Fruit fly (Drosophila melanogaster) whole organism, wandering third instar larva: ENCODE measurements around the gene CG32428.

Experiments used
- Abd-B ChIP-seq: fragments of >200 bp; optimal IDR thresholded peaks from 2 replicates; lab custom pipeline; 2017; ENCODE audit warnings: missing biosample characterization, missing genetic modification characterization
- CG32264 ChIP-seq: fragments of 200-800 bp; sonication (Bioruptor generic); optimal IDR thresholded peaks from 2 replicates; lab custom pipeline; 2016; ENCODE audit warnings: missing biosample characterization, missing genetic modification characterization
- CG9705 ChIP-seq: fragments of 200-800 bp; sonication (Bioruptor generic); optimal IDR thresholded peaks from 2 replicates; lab custom pipeline; 2018; ENCODE audit warnings: missing biosample characterization, mild to moderate bottlenecking, missing genetic modification characterization
- CrebA ChIP-seq: fragments of 200-800 bp; sonication (Bioruptor generic); optimal IDR thresholded peaks from 2 replicates; lab custom pipeline; 2016; ENCODE audit warnings: missing biosample characterization, mild to moderate bottlenecking, missing genetic modification characterization, borderline replicate concordance
- Dfd ChIP-seq: fragments of >200 bp; optimal IDR thresholded peaks from 2 replicates; lab custom pipeline; 2017; ENCODE audit warnings: missing biosample characterization, missing genetic modification characterization
- Dif ChIP-seq: fragments of 200-275, 200-300 bp; sonication (Bioruptor generic); optimal IDR thresholded peaks from 2 replicates; lab custom pipeline; 2018; ENCODE audit warnings: missing biosample characterization, missing genetic modification characterization; ENCODE audit not compliant: partially characterized antibody
- GATAd ChIP-seq: sonication (Bioruptor generic); optimal IDR thresholded peaks from 2 replicates; lab custom pipeline; 2016; ENCODE audit warnings: missing biosample characterization, missing genetic modification characterization
- HLH106 ChIP-seq: fragments of 200-800 bp; optimal IDR thresholded peaks from 3 replicates; lab custom pipeline; 2019; ENCODE audit warnings: missing biosample characterization, mild to moderate bottlenecking, missing genetic modification characterization, moderate library complexity
- Hnf4 ChIP-seq: fragments of 200-800 bp; sonication (Bioruptor generic); optimal IDR thresholded peaks from 2 replicates; lab custom pipeline; 2016; ENCODE audit warnings: missing biosample characterization, mild to moderate bottlenecking, missing genetic modification characterization
- Hr78 ChIP-seq: fragments of >200 bp; optimal IDR thresholded peaks from 2 replicates; lab custom pipeline; 2017; ENCODE audit warnings: missing biosample characterization, missing genetic modification characterization
- Hr83 ChIP-seq: fragments of 200-300 bp; sonication (Bioruptor generic); optimal IDR thresholded peaks from 2 replicates; lab custom pipeline; 2016; ENCODE audit warnings: missing biosample characterization, mild to moderate bottlenecking, missing genetic modification characterization, moderate library complexity; ENCODE audit not compliant: poor library complexity, severe bottlenecking
- Jra ChIP-seq: sonication (Bioruptor generic); optimal IDR thresholded peaks from 2 replicates; lab custom pipeline; 2016; ENCODE audit warnings: missing biosample characterization, missing genetic modification characterization
- Mio ChIP-seq: sonication (Bioruptor generic); optimal IDR thresholded peaks from 2 replicates; lab custom pipeline; 2016; ENCODE audit warnings: missing biosample characterization, missing genetic modification characterization
- Myc ChIP-seq: fragments of >200 bp; optimal IDR thresholded peaks from 2 replicates; lab custom pipeline; 2017
- N ChIP-seq: fragments of >200 bp; optimal IDR thresholded peaks from 2 replicates; lab custom pipeline; 2018; ENCODE audit warnings: missing biosample characterization, missing external identifiers, missing genetic modification characterization
- OdsH ChIP-seq: fragments of 200-800 bp; sonication (Bioruptor generic); optimal IDR thresholded peaks from 2 replicates; lab custom pipeline; 2016; ENCODE audit warnings: missing biosample characterization, mild to moderate bottlenecking, missing genetic modification characterization
- Rel ChIP-seq, 2 experiments: fragments of 200-800 bp; sonication (Bioruptor generic) in 1 of 2; optimal IDR thresholded peaks; 2 replicates in 1 of 2; 3 replicates in 1 of 2; lab custom pipeline; 2016 to 2019; ENCODE audit warnings: mild to moderate bottlenecking in 2 of 2, missing biosample characterization in 2 of 2, missing genetic modification characterization in 2 of 2, moderate library complexity in 1 of 2
- Sp1 ChIP-seq: fragments of 200-800 bp; sonication (Bioruptor generic); optimal IDR thresholded peaks from 3 replicates; lab custom pipeline; 2019; ENCODE audit warnings: missing biosample characterization, mild to moderate bottlenecking, missing genetic modification characterization, moderate library complexity
- Vsx2 ChIP-seq: fragments of 200-300, 225-300 bp; sonication (Bioruptor generic); optimal IDR thresholded peaks from 2 replicates; lab custom pipeline; 2018; ENCODE audit warnings: missing biosample characterization, missing genetic modification characterization; ENCODE audit not compliant: partially characterized antibody
- br ChIP-seq: fragments of 200-800 bp; sonication (Bioruptor generic); optimal IDR thresholded peaks from 2 replicates; lab custom pipeline; 2016; ENCODE audit warnings: missing biosample characterization, missing genetic modification characterization
- brk ChIP-seq: fragments of 200-800 bp; sonication (Bioruptor generic); optimal IDR thresholded peaks from 2 replicates; lab custom pipeline; 2016; ENCODE audit warnings: missing biosample characterization, mild to moderate bottlenecking, missing genetic modification characterization
- dl ChIP-seq, 2 experiments: fragments of 175-275, 200-275 bp in 1 of 2; fragments of 200-275 bp in 1 of 2; sonication (Bioruptor generic); optimal IDR thresholded peaks; lab custom pipeline; 2018; ENCODE audit warnings: mild to moderate bottlenecking in 2 of 2, missing biosample characterization in 2 of 2, missing genetic modification characterization in 2 of 2, moderate library complexity in 2 of 2; ENCODE audit not compliant: partially characterized antibody in 2 of 2, insufficient read depth in 1 of 2
- dmrt93B ChIP-seq: fragments of 200-800 bp; sonication (Bioruptor generic); optimal IDR thresholded peaks from 2 replicates; lab custom pipeline; 2018; ENCODE audit warnings: missing biosample characterization, mild to moderate bottlenecking, missing genetic modification characterization
- dsf ChIP-seq: sonication (Bioruptor generic); optimal IDR thresholded peaks from 2 replicates; lab custom pipeline; 2016; ENCODE audit warnings: missing biosample characterization, missing genetic modification characterization, borderline replicate concordance
- ey ChIP-seq: fragments of 200-800 bp; sonication (Bioruptor generic); optimal IDR thresholded peaks from 2 replicates; lab custom pipeline; 2016; ENCODE audit warnings: missing biosample characterization, missing genetic modification characterization
- foxo ChIP-seq, 2 experiments: fragments of 200-800 bp; sonication (Bioruptor generic); optimal IDR thresholded peaks; 2 replicates in 1 of 2; 3 replicates in 1 of 2; lab custom pipeline; 2016 to 2017; ENCODE audit warnings: missing biosample characterization in 2 of 2, missing genetic modification characterization in 2 of 2
- fru ChIP-seq: fragments of 200-800 bp; sonication (Bioruptor generic); optimal IDR thresholded peaks from 3 replicates; lab custom pipeline; 2016; ENCODE audit warnings: missing biosample characterization, mild to moderate bottlenecking, missing genetic modification characterization
- h ChIP-seq: fragments of 200-800 bp; sonication (Bioruptor generic); optimal IDR thresholded peaks from 3 replicates; lab custom pipeline; 2016; ENCODE audit warnings: missing biosample characterization, mild to moderate bottlenecking, missing genetic modification characterization
- jim ChIP-seq: fragments of 175-275, 200-325 bp; sonication (Bioruptor generic); optimal IDR thresholded peaks from 2 replicates; lab custom pipeline; 2016; ENCODE audit warnings: missing biosample characterization, mild to moderate bottlenecking, missing genetic modification characterization
- lola ChIP-seq: fragments of >200 bp; optimal IDR thresholded peaks from 2 replicates; lab custom pipeline; 2017; ENCODE audit warnings: missing biosample characterization, missing genetic modification characterization
- pan ChIP-seq: fragments of >200 bp; optimal IDR thresholded peaks from 2 replicates; lab custom pipeline; 2017
- psq ChIP-seq: fragments of 200-800 bp; sonication (Bioruptor generic); optimal IDR thresholded peaks from 3 replicates; lab custom pipeline; 2017; ENCODE audit warnings: missing biosample characterization, mild to moderate bottlenecking, missing genetic modification characterization, moderate library complexity
- rgr ChIP-seq: fragments of 200-800 bp; sonication (Bioruptor generic); optimal IDR thresholded peaks from 3 replicates; lab custom pipeline; 2016; ENCODE audit warnings: missing biosample characterization, mild to moderate bottlenecking, missing genetic modification characterization
- sage ChIP-seq: fragments of 200-800 bp; sonication (Bioruptor generic); optimal IDR thresholded peaks from 2 replicates; lab custom pipeline; 2016; ENCODE audit warnings: missing biosample characterization, mild to moderate bottlenecking, missing genetic modification characterization
- sv ChIP-seq: fragments of 200-800 bp; sonication (Bioruptor generic); optimal IDR thresholded peaks from 3 replicates; lab custom pipeline; 2016; ENCODE audit warnings: missing biosample characterization, missing genetic modification characterization
- tai ChIP-seq: sonication (Bioruptor generic); optimal IDR thresholded peaks from 2 replicates; lab custom pipeline; 2016; ENCODE audit warnings: missing biosample characterization, missing genetic modification characterization
- usp ChIP-seq: fragments of >200 bp; optimal IDR thresholded peaks from 2 replicates; lab custom pipeline; 2017; ENCODE audit warnings: missing biosample characterization, missing genetic modification characterization
- woc ChIP-seq: sonication (Bioruptor generic); optimal IDR thresholded peaks from 2 replicates; lab custom pipeline; 2016; ENCODE audit warnings: missing biosample characterization, mild to moderate bottlenecking, missing genetic modification characterization

CG32428 gene

DNA sequence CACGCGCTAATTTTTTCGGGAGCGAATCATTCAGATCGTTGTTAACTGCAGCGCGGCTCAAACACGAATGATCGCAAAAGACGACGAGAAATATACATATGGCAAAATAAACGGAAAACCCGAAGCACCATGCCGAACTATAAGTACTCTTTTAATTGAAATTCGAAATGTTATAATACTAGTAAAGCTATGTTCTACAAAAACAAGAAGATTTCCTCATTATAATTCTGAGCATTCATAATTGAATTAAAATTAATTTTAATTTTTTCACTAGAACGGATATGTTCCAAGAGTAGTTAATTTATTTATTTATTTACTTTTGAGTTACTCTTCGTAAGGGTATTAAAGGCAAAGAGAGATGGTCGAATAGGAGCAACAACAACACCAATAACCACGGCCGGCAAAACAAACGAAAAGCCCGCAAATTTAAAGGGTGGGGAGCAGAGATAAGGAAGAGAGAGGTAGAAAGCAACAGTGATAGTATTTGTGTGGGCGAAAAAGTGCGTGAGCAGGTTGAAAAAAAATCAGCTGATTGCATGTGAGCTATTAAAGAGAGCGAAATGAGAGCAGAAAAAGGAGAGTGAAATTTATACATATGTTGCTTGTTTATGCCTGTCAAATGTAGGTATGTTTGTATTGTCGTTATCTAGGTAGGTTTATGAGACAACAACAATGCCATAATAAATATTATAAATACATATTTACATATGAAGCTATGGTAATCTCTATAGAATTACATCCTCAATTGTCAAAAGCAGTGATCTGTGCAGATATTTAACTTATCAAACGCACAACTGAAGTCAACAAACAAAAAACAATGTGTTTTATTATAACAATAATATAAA lies 20.1 kb upstream of the CG32428 start:
- TF ChIP-seq CG9705 (GFP tag; lab: Kevin White, UChicago): peak; percentile 34
- no peak for TF ChIP-seq lola (GFP tag; lab: Kevin White, UChicago)
- TF ChIP-seq Mio (GFP tag; lab: Kevin White, UChicago): peak; percentile 40
- TF ChIP-seq br (GFP tag; lab: Kevin White, UChicago): peak; percentile 88
- TF ChIP-seq foxo (GFP tag; optimal IDR thresholded peaks at IDR 0.05; lab: Kevin White, UChicago): peak; percentile 27 to 93
- TF ChIP-seq Dif: peak; percentile 34
- TF ChIP-seq tai: peak; percentile 56
- TF ChIP-seq OdsH (GFP tag; lab: Kevin White, UChicago): peak; percentile 95
- no peak for TF ChIP-seq N
- peak; percentile 6 for TF ChIP-seq Dfd (GFP tag; lab: Kevin White, UChicago)
- peak; percentile 76 for TF ChIP-seq Rel (GFP tag; optimal IDR thresholded peaks at IDR 0.05; lab: Kevin White, UChicago)
- peak; percentile 72 for TF ChIP-seq Rel (tag; optimal IDR thresholded peaks at IDR 0.05; lab: Kevin White, UChicago)
- TF ChIP-seq Hr78 (GFP tag; lab: Kevin White, UChicago): no peak
- TF ChIP-seq Jra: peak; percentile 87
- TF ChIP-seq HLH106 (tag; lab: Kevin White, UChicago): peak; percentile 91
- TF ChIP-seq CrebA: no peak
- TF ChIP-seq Abd-B (GFP tag; lab: Kevin White, UChicago): no peak
- TF ChIP-seq sv (GFP tag; lab: Kevin White, UChicago): no peak
- no peak for TF ChIP-seq Myc
- peak; percentile 20 to 23 for TF ChIP-seq dl (GFP tag; optimal IDR thresholded peaks at IDR 0.05; lab: Kevin White, UChicago; ENCODE audit: insufficient read depth in 1 of 2, partially characterized antibody in 2 of 2)
- TF ChIP-seq sage (GFP tag; lab: Kevin White, UChicago): peak; percentile 78
- TF ChIP-seq Sp1 (GFP tag; lab: Kevin White, UChicago): peak; percentile 92
- TF ChIP-seq Vsx2: no peak
- TF ChIP-seq CG32264 (GFP tag; lab: Kevin White, UChicago): peak; percentile 74
- peak; percentile 63 for TF ChIP-seq dsf (GFP tag; lab: Kevin White, UChicago)
- peak; percentile 98 for TF ChIP-seq psq (GFP tag; lab: Kevin White, UChicago)
- TF ChIP-seq dmrt93B (GFP tag; lab: Kevin White, UChicago): peak; percentile 68
- no peak for TF ChIP-seq jim
- TF ChIP-seq Hr83: peak; percentile 64
- peak; percentile 93 for TF ChIP-seq rgr
- TF ChIP-seq fru: peak; percentile 94
- peak; percentile 76 for TF ChIP-seq Hnf4 (GFP tag; lab: Kevin White, UChicago)
- TF ChIP-seq brk: peak; percentile 89
- peak; percentile 90 for TF ChIP-seq ey (GFP tag; lab: Kevin White, UChicago)
- peak; percentile 96 for TF ChIP-seq h (GFP tag; lab: Kevin White, UChicago)
- no peak for TF ChIP-seq GATAd
- peak; percentile 92 for TF ChIP-seq woc (GFP tag; lab: Kevin White, UChicago)
- TF ChIP-seq pan (lab: Kevin White, UChicago): no peak
- TF ChIP-seq usp: no peak
- TF ChIP-seq, all 38 proteins: peak for 26

DNA sequence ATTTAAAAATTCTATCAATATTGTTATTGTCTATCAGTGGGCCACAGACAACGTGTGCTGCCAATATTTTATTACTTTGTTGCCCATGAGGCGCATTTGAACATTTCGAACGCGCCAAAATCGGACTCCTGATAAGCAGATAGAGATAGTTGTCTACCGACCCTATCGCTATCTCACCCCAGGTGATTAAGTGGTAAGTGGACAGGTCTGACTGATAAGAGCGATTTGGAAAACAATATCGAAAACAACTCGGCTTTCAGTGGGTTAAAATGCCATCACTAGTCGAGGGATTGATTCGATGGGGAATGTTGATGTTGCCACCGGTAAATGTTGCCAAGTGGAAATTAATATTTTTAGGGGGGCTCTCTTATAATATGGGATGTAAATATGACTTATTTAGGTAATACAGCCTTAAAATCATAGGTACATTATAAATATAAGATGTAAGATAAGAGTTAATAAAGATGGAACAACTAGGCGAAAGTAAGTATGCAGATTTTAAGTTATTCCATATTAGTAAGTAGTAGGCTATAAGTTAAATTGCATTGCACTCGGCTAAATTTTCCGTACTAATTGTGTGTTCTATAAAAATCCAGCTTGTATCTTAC lies 18.1 kb upstream of the CG32428 start, which contains the start of gene ND-39:
TSS of gene ND-39 (plus strand) at position 558 of the 608 bp plus-strand sequence.
- no peak for TF ChIP-seq woc (GFP tag; lab: Kevin White, UChicago)
- TF ChIP-seq h (GFP tag; lab: Kevin White, UChicago): peak; percentile 17
- TF ChIP-seq Dif: no peak
- no peak for TF ChIP-seq Vsx2
- TF ChIP-seq sage (GFP tag; lab: Kevin White, UChicago): no peak
- TF ChIP-seq dsf (GFP tag; lab: Kevin White, UChicago): no peak
